Fruit fly (Drosophila melanogaster): Measurements from ENCODE around the gene CG31441.

CG31441 gene

dm6 chr3R:11196648-11197388 lies 39.3 kb upstream of the CG31441 start (continued):
- TF ChIP-seq CG7745 (tag; optimal IDR thresholded peaks at IDR 0.05) = no peak
- peak; percentile 98 for TF ChIP-seq CG15011 (GFP tag; optimal IDR thresholded peaks at IDR 0.05)
- peak; percentile 93 for TF ChIP-seq toy (GFP tag; IDR thresholded peaks at IDR 0.05)
- peak; percentile 85 for TF ChIP-seq CG17912 (GFP tag; optimal IDR thresholded peaks at IDR 0.05)
- TF ChIP-seq emc (GFP tag; optimal IDR thresholded peaks at IDR 0.05) = peak; percentile 85
- peak; percentile 64 for TF ChIP-seq CG9876 (GFP tag; optimal IDR thresholded peaks at IDR 0.05)
- peak; percentile 99 for TF ChIP-seq lmd (GFP tag; IDR thresholded peaks at IDR 0.05)
- peak; percentile 93 for TF ChIP-seq Doc2 (GFP tag; IDR thresholded peaks at IDR 0.05)
- peak; percentile 94 for TF ChIP-seq Poxn (GFP tag; IDR thresholded peaks at IDR 0.05)
- peak; percentile 90 for TF ChIP-seq fu2 (GFP tag; optimal IDR thresholded peaks at IDR 0.05)
- peak; percentile 82 for TF ChIP-seq ash1 (GFP tag; optimal IDR thresholded peaks at IDR 0.05)
- TF ChIP-seq CG9817 (tag; optimal IDR thresholded peaks at IDR 0.05) = peak; percentile 98
- no peak for TF ChIP-seq usp (GFP tag; optimal IDR thresholded peaks at IDR 0.05)
- TF ChIP-seq CG11085 (GFP tag; IDR thresholded peaks at IDR 0.05) = peak; percentile 96
- peak; percentile 98 for TF ChIP-seq Mrtf (GFP tag; IDR thresholded peaks at IDR 0.05)
- peak; percentile 88 for TF ChIP-seq CG1792 (GFP tag; optimal IDR thresholded peaks at IDR 0.05)
- peak; percentile 99 for TF ChIP-seq CG30403 (GFP tag; optimal IDR thresholded peaks at IDR 0.05)
- no peak for TF ChIP-seq CG33213 (GFP tag; optimal IDR thresholded peaks at IDR 0.05)
- peak; percentile 96 for TF ChIP-seq pho (GFP tag; optimal IDR thresholded peaks at IDR 0.05)
- TF ChIP-seq cad (GFP tag; optimal IDR thresholded peaks at IDR 0.05) = no peak
- peak; percentile 92 for TF ChIP-seq CG2202 (tag; optimal IDR thresholded peaks at IDR 0.05)
- no peak for TF ChIP-seq gcm2 (GFP tag; optimal IDR thresholded peaks at IDR 0.05)
- TF ChIP-seq vvl (GFP tag; IDR thresholded peaks at IDR 0.05) = peak; percentile 98
- TF ChIP-seq chm (GFP tag; IDR thresholded peaks at IDR 0.05) = peak; percentile 86
- peak; percentile 99 for TF ChIP-seq CG11695 (GFP tag; IDR thresholded peaks at IDR 0.05)
- TF ChIP-seq caup (GFP tag; optimal IDR thresholded peaks at IDR 0.05; ENCODE audit: severe bottlenecking) = peak; percentile 98
- TF ChIP-seq Eip74EF (GFP tag; optimal IDR thresholded peaks at IDR 0.05) = peak in 1 of 2 experiments; percentile 100
- no peak for TF ChIP-seq CG1832 (GFP tag; optimal IDR thresholded peaks at IDR 0.05)
- TF ChIP-seq Oli (tag; optimal IDR thresholded peaks at IDR 0.05) = peak; percentile 99
- peak; percentile 99 for TF ChIP-seq al (GFP tag; IDR thresholded peaks at IDR 0.05)
- TF ChIP-seq MBD-R2 (GFP tag; IDR thresholded peaks at IDR 0.05) = peak; percentile 94
- TF ChIP-seq Asciz (GFP tag; optimal IDR thresholded peaks at IDR 0.05) = peak; percentile 99
- peak; percentile 97 for TF ChIP-seq Ada2b (GFP tag; IDR thresholded peaks at IDR 0.05)
- peak; percentile 95 for TF ChIP-seq ssp (GFP tag; IDR thresholded peaks at IDR 0.05)
- TF ChIP-seq disco-r (GFP tag; optimal IDR thresholded peaks at IDR 0.05) = peak; percentile 31
- TF ChIP-seq CG10959 (GFP tag; IDR thresholded peaks at IDR 0.05) = peak; percentile 84
- TF ChIP-seq CG12769 (tag; optimal IDR thresholded peaks at IDR 0.05) = peak; percentile 82
- TF ChIP-seq gce (GFP tag; IDR thresholded peaks at IDR 0.05) = peak; percentile 96
- no peak for TF ChIP-seq Kr (GFP tag; optimal IDR thresholded peaks at IDR 0.05)
- TF ChIP-seq CG18619 (GFP tag; optimal IDR thresholded peaks at IDR 0.05) = peak; percentile 99
- TF ChIP-seq CG6175 (GFP tag; IDR thresholded peaks at IDR 0.05) = peak; percentile 95; the same call in 2 of the 3 replicates
- TF ChIP-seq Bdp1 (GFP tag; optimal IDR thresholded peaks at IDR 0.05) = peak; percentile 80
- peak; percentile 50 for TF ChIP-seq pfk (GFP tag; optimal IDR thresholded peaks at IDR 0.05)
- peak; percentile 49 for TF ChIP-seq bigmax (GFP tag; optimal IDR thresholded peaks at IDR 0.05)
- TF ChIP-seq CG11723 (GFP tag; optimal IDR thresholded peaks at IDR 0.05) = peak; percentile 96
- TF ChIP-seq CG9932 (GFP tag; IDR thresholded peaks at IDR 0.05) = peak; percentile 98
- TF ChIP-seq danr (GFP tag; IDR thresholded peaks at IDR 0.05) = peak; percentile 97
- no peak for TF ChIP-seq h (optimal IDR thresholded peaks at IDR 0.05)
- peak; percentile 96 for TF ChIP-seq CG17829 (tag; optimal IDR thresholded peaks at IDR 0.05)
- no peak for TF ChIP-seq CG11398 (GFP tag; optimal IDR thresholded peaks at IDR 0.05)
- TF ChIP-seq CG7963 (GFP tag; IDR thresholded peaks at IDR 0.05; ENCODE audit: partially characterized antibody) = no peak

Measured in whole organism, embryonic.